Fruit fly (Drosophila melanogaster) whole organism, embryonic: ENCODE data around the gene CG1738.

Experiments used
- Adf1 ChIP-seq: fragments of 200-800 bp; sonication (Bioruptor generic); IDR thresholded peaks from 2 replicates; pipeline ENCODE4 v1.3.6; 2022; ENCODE audit warnings: missing biosample characterization, missing genetic modification characterization
- Atf3 ChIP-seq: fragments of 200-800 bp; sonication (Bioruptor generic); optimal IDR thresholded peaks from 3 replicates; lab custom pipeline; 2016; ENCODE audit warnings: missing biosample characterization, missing genetic modification characterization
- CG10366 ChIP-seq: fragments of 200-800 bp; sonication (Bioruptor generic); IDR thresholded peaks from 2 replicates; pipeline ENCODE4 v1.3.6; 2022; ENCODE audit warnings: missing biosample characterization, missing genetic modification characterization
- CG11247 ChIP-seq: fragments of 200-800 bp; sonication (Bioruptor generic); IDR thresholded peaks from 2 replicates; pipeline ENCODE4 v1.3.6; 2022; ENCODE audit warnings: missing biosample characterization, missing genetic modification characterization
- CG12071 ChIP-seq: fragments of 200-800 bp; sonication (Bioruptor generic); optimal IDR thresholded peaks from 3 replicates; lab custom pipeline; 2018; ENCODE audit warnings: missing biosample characterization, mild to moderate bottlenecking, missing genetic modification characterization
- CG12299 ChIP-seq: fragments of 200-800 bp; sonication (Bioruptor generic); optimal IDR thresholded peaks from 2 replicates; lab custom pipeline; 2018; ENCODE audit warnings: missing biosample characterization, mild to moderate bottlenecking, missing genetic modification characterization
- CG12391 ChIP-seq: fragments of 200-800 bp; sonication (Bioruptor generic); optimal IDR thresholded peaks from 3 replicates; lab custom pipeline; 2018; ENCODE audit warnings: missing biosample characterization, mild to moderate bottlenecking, missing genetic modification characterization, moderate library complexity
- CG17568 ChIP-seq: fragments of 200-800 bp; sonication (Bioruptor generic); optimal IDR thresholded peaks from 2 replicates; lab custom pipeline; 2018; ENCODE audit warnings: missing biosample characterization, mild to moderate bottlenecking, missing genetic modification characterization, moderate library complexity
- CG17802 ChIP-seq: fragments of 200-800 bp; sonication (Bioruptor generic); optimal IDR thresholded peaks from 2 replicates; lab custom pipeline; 2018; ENCODE audit warnings: missing biosample characterization, mild to moderate bottlenecking, missing genetic modification characterization, moderate library complexity
- CG2202 ChIP-seq: fragments of 200-800 bp; sonication (Bioruptor generic); optimal IDR thresholded peaks from 2 replicates; lab custom pipeline; 2018; ENCODE audit warnings: missing biosample characterization, mild to moderate bottlenecking, missing genetic modification characterization
- CG30020 ChIP-seq: fragments of 200-800 bp; optimal IDR thresholded peaks from 2 replicates; lab custom pipeline; 2019; ENCODE audit warnings: missing biosample characterization, mild to moderate bottlenecking, missing genetic modification characterization, moderate library complexity
- CG30431 ChIP-seq: fragments of 200-800 bp; sonication (Bioruptor generic); optimal IDR thresholded peaks from 2 replicates; lab custom pipeline; 2017; ENCODE audit warnings: missing biosample characterization, missing genetic modification characterization
- CG31224 ChIP-seq: fragments of 200-800 bp; sonication (Bioruptor generic); IDR thresholded peaks from 2 replicates; pipeline ENCODE4 v1.3.6; 2022; ENCODE audit warnings: missing biosample characterization, missing genetic modification characterization
- CG3995 ChIP-seq: fragments of 200-800 bp; sonication (Bioruptor generic); optimal IDR thresholded peaks from 3 replicates; lab custom pipeline; 2016; ENCODE audit warnings: missing biosample characterization, missing genetic modification characterization
- CG5180 ChIP-seq: fragments of 200-800 bp; sonication (Bioruptor generic); optimal IDR thresholded peaks from 3 replicates; lab custom pipeline; 2017; ENCODE audit warnings: missing biosample characterization, missing genetic modification characterization, mild to moderate bottlenecking, moderate library complexity, missing genetic modification reagents
- CG7357 ChIP-seq: fragments of 200-800 bp; sonication (Bioruptor generic); IDR thresholded peaks from 3 replicates; pipeline ENCODE4 v1.3.6; 2022; ENCODE audit warnings: missing biosample characterization, missing genetic modification characterization
- CG7372 ChIP-seq: fragments of 200-800 bp; sonication (Bioruptor generic); IDR thresholded peaks from 2 replicates; pipeline ENCODE4 v1.3.6; 2022; ENCODE audit warnings: missing biosample characterization, missing genetic modification characterization
- CG7786 ChIP-seq: fragments of 200-800 bp; sonication (Bioruptor generic); optimal IDR thresholded peaks from 2 replicates; lab custom pipeline; 2016; ENCODE audit warnings: missing biosample characterization, missing genetic modification characterization
- CG9437 ChIP-seq: fragments of 200-800 bp; sonication (Bioruptor generic); optimal IDR thresholded peaks from 2 replicates; lab custom pipeline; 2018; ENCODE audit warnings: missing biosample characterization, mild to moderate bottlenecking, missing genetic modification characterization
- CG9817 ChIP-seq: fragments of 200-800 bp; sonication (Bioruptor generic); optimal IDR thresholded peaks from 2 replicates; lab custom pipeline; 2018; ENCODE audit warnings: missing biosample characterization, mild to moderate bottlenecking, missing genetic modification characterization, moderate library complexity
- Ets65A ChIP-seq: fragments of 200-800 bp; sonication (Bioruptor generic); peaks from one replicate; lab custom pipeline; 2016; ENCODE audit warnings: missing biosample characterization, missing genetic modification characterization
- H15 ChIP-seq: fragments of 200-800 bp; sonication (Bioruptor generic); IDR thresholded peaks from 3 replicates; pipeline ENCODE4 v1.3.6; 2022; ENCODE audit warnings: missing biosample characterization, missing genetic modification characterization
- HLH54F ChIP-seq: fragments of 200-800 bp; sonication (Bioruptor generic); optimal IDR thresholded peaks from 3 replicates; lab custom pipeline; 2016; ENCODE audit warnings: missing biosample characterization, missing genetic modification characterization
- Lim3 ChIP-seq: fragments of 200-800 bp; sonication (Bioruptor generic); IDR thresholded peaks from 2 replicates; pipeline ENCODE4 v1.3.6; 2022; ENCODE audit warnings: missing biosample characterization, missing genetic modification characterization
- Mad ChIP-seq: fragments of 200-800 bp; sonication (Bioruptor generic); optimal IDR thresholded peaks from 2 replicates; lab custom pipeline; 2016; ENCODE audit warnings: missing biosample characterization, missing genetic modification characterization
- NC2α ChIP-seq: fragments of 200-800 bp; sonication (Bioruptor generic); optimal IDR thresholded peaks from 2 replicates; lab custom pipeline; 2016; ENCODE audit warnings: missing biosample characterization, missing genetic modification characterization
- Oaz ChIP-seq: fragments of 200-800 bp; sonication (Bioruptor generic); IDR thresholded peaks from 2 replicates; pipeline ENCODE4 v1.3.6; 2022; ENCODE audit warnings: missing biosample characterization, missing genetic modification characterization
- Oli ChIP-seq: fragments of 200-800 bp; sonication (Bioruptor generic); optimal IDR thresholded peaks from 2 replicates; lab custom pipeline; 2018; ENCODE audit warnings: missing biosample characterization, mild to moderate bottlenecking, missing genetic modification characterization, moderate library complexity
- Xbp1 ChIP-seq: fragments of 200-800 bp; sonication (Bioruptor generic); optimal IDR thresholded peaks from 3 replicates; lab custom pipeline; 2016; ENCODE audit warnings: missing biosample characterization, mild to moderate bottlenecking, missing genetic modification characterization
- YL-1 ChIP-seq: fragments of 200-800 bp; sonication (Bioruptor generic); optimal IDR thresholded peaks from 3 replicates; lab custom pipeline; 2017; ENCODE audit warnings: missing biosample characterization, mild to moderate bottlenecking, missing genetic modification characterization
- ato ChIP-seq: fragments of 200-800 bp; sonication (Bioruptor generic); IDR thresholded peaks from 2 replicates; pipeline ENCODE4 v1.3.6; 2022; ENCODE audit warnings: missing biosample characterization, missing genetic modification characterization; ENCODE audit not compliant: partially characterized antibody
- chm ChIP-seq: fragments of 200-800 bp; sonication (Bioruptor generic); IDR thresholded peaks from 2 replicates; pipeline ENCODE4 v1.3.6; 2022; ENCODE audit warnings: missing biosample characterization, missing genetic modification characterization
- dysf ChIP-seq: fragments of 200-800 bp; sonication (Bioruptor generic); IDR thresholded peaks from 3 replicates; pipeline ENCODE4 v1.3.6; 2022; ENCODE audit warnings: missing biosample characterization, missing genetic modification characterization
- ems ChIP-seq: fragments of 200-800 bp; sonication (Bioruptor generic); optimal IDR thresholded peaks from 3 replicates; lab custom pipeline; 2016; ENCODE audit warnings: missing biosample characterization, missing genetic modification characterization
- eve ChIP-seq, 2 experiments: fragments of >200 bp; optimal IDR thresholded peaks; 2 replicates each; lab custom pipeline; 2017; ENCODE audit warnings: missing biosample characterization in 2 of 2, missing genetic modification characterization in 2 of 2
- fd102C ChIP-seq: fragments of 200-800 bp; sonication (Bioruptor generic); optimal IDR thresholded peaks from 2 replicates; lab custom pipeline; 2018; ENCODE audit warnings: missing biosample characterization, mild to moderate bottlenecking, missing genetic modification characterization, moderate library complexity
- fd64A ChIP-seq: fragments of 200-800 bp; sonication (Bioruptor generic); optimal IDR thresholded peaks from 3 replicates; lab custom pipeline; 2018; ENCODE audit warnings: missing biosample characterization, mild to moderate bottlenecking, missing genetic modification characterization
- grau ChIP-seq: fragments of 200-800 bp; optimal IDR thresholded peaks from 3 replicates; lab custom pipeline; 2019; ENCODE audit warnings: missing biosample characterization, mild to moderate bottlenecking, missing genetic modification characterization, moderate library complexity
- kah ChIP-seq: fragments of 200-800 bp; sonication (Bioruptor generic); optimal IDR thresholded peaks from 2 replicates; lab custom pipeline; 2018; ENCODE audit warnings: missing biosample characterization, mild to moderate bottlenecking, missing genetic modification characterization
- mirr ChIP-seq: fragments of 200-800 bp; sonication (Bioruptor generic); optimal IDR thresholded peaks from 3 replicates; lab custom pipeline; 2018; ENCODE audit warnings: missing biosample characterization, mild to moderate bottlenecking, missing genetic modification characterization
- nau ChIP-seq: fragments of 200-800 bp; sonication (Bioruptor generic); optimal IDR thresholded peaks from 3 replicates; lab custom pipeline; 2017; ENCODE audit warnings: missing biosample characterization, mild to moderate bottlenecking, missing genetic modification characterization, missing genetic modification reagents
- nom ChIP-seq: fragments of 200-800 bp; sonication (Bioruptor generic); optimal IDR thresholded peaks from 2 replicates; lab custom pipeline; 2017; ENCODE audit warnings: missing biosample characterization, missing genetic modification characterization, mild to moderate bottlenecking, moderate library complexity, missing genetic modification reagents
- oc ChIP-seq: fragments of 200-800 bp; sonication (Bioruptor generic); optimal IDR thresholded peaks from 2 replicates; lab custom pipeline; 2018; ENCODE audit warnings: missing biosample characterization, mild to moderate bottlenecking, missing genetic modification characterization, moderate library complexity
- pum ChIP-seq: fragments of 200-800 bp; sonication (Bioruptor generic); optimal IDR thresholded peaks from 2 replicates; lab custom pipeline; 2016; ENCODE audit warnings: missing biosample characterization, missing genetic modification characterization
- ro ChIP-seq: fragments of 200-800 bp; sonication (Bioruptor generic); IDR thresholded peaks from 2 replicates; pipeline ENCODE4 v1.3.6; 2022; ENCODE audit warnings: missing biosample characterization, missing genetic modification characterization
- sqz ChIP-seq: fragments of 200-800 bp; sonication (Bioruptor generic); optimal IDR thresholded peaks from 3 replicates; lab custom pipeline; 2018; ENCODE audit warnings: missing biosample characterization, mild to moderate bottlenecking, missing genetic modification characterization
- ttk ChIP-seq: fragments of 200-800 bp; sonication (Bioruptor generic); IDR thresholded peaks from 2 replicates; pipeline ENCODE4 v2.1.2; 2022; ENCODE audit warnings: missing biosample characterization, missing genetic modification characterization
- tup ChIP-seq: fragments of 200-800 bp; sonication (Bioruptor generic); optimal IDR thresholded peaks from 2 replicates; lab custom pipeline; 2016; ENCODE audit warnings: missing biosample characterization, mild to moderate bottlenecking, missing genetic modification characterization, moderate library complexity
- vnd ChIP-seq: fragments of 200-800 bp; sonication (Bioruptor generic); IDR thresholded peaks from 3 replicates; pipeline ENCODE4 v1.3.6; 2022; ENCODE audit warnings: missing biosample characterization, missing genetic modification characterization; ENCODE audit not compliant: partially characterized antibody
- zen ChIP-seq: fragments of 200-800 bp; sonication (Bioruptor generic); optimal IDR thresholded peaks from 3 replicates; lab custom pipeline; 2018; ENCODE audit warnings: missing biosample characterization, mild to moderate bottlenecking, missing genetic modification characterization, moderate library complexity

The CG1738 gene

DNA sequence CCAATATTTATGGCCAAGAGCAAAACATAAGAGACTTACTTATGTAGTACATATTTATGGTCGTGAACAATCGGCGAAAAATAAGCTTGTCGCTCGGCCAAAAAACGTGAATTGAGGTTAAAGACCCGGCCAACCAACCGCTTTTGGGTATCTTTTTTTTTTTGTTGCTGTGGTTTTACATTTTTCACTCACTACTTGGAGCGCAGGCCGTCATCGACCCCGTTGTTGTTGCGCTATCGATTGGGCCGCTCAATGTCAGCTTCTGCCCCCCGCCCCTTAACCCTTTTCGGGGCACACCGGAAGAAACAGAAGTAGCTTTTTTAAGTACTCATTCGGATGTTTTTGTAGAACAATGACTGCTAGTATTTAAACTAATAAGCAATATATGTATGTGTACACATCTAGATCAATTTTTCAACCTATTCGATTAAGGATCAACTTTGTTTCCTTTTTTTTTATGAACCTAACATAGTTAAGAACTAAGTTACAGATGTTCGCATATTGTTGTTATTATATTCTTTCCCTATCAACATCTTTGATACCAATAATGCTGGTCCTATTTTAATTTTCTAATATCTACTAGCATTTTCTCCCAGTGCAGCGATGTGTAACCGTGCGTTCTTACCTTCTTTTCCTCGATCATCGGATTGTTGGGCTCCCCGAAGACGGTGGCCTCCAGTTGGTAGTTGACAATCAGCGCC lies 10.7 kb upstream of the CG1738 start (continued):
- peak; percentile 60; the same call in 1 of the 2 replicates for TF ChIP-seq CG7372 (GFP tag; lab: Robert Waterston, UW)
- TF ChIP-seq CG12299 (tag; lab: Kevin White, UChicago) = peak; percentile 39
- TF ChIP-seq Oaz (GFP tag; lab: Robert Waterston, UW) = peak; percentile 57; the same call in 1 of the 2 replicates
- 0 out of 2 replicates have a peak, but pooled peaks have one; percentile 38 for TF ChIP-seq ttk (GFP tag; lab: Robert Waterston, UW)
- TF ChIP-seq zen (tag; lab: Kevin White, UChicago) = peak; percentile 4
- no peak for TF ChIP-seq CG5180 (GFP tag; lab: Kevin White, UChicago)
- TF ChIP-seq pum (GFP tag; lab: Kevin White, UChicago) = peak; percentile 75
- TF ChIP-seq CG10366 (GFP tag; lab: Robert Waterston, UW) = no peak; the same call in 1 of the 2 replicates
- no peak for TF ChIP-seq CG17568 (GFP tag; lab: Kevin White, UChicago)
- TF ChIP-seq NC2α (GFP tag; lab: Kevin White, UChicago) = no peak
- TF ChIP-seq CG7357 (GFP tag; lab: Robert Waterston, UW) = peak; percentile 58
- TF ChIP-seq grau = peak; percentile 77
- TF ChIP-seq Oli (tag; lab: Kevin White, UChicago) = peak; percentile 85
- TF ChIP-seq CG7786 (GFP tag; lab: Kevin White, UChicago) = peak; percentile 73
- peak; percentile 57 for TF ChIP-seq CG9817
- no peak for TF ChIP-seq ro (GFP tag; lab: Robert Waterston, UW)
- TF ChIP-seq nau = no peak
- TF ChIP-seq sqz (GFP tag; lab: Kevin White, UChicago) = no peak
- peak; percentile 80 for TF ChIP-seq CG12391
- no peak for TF ChIP-seq nom
- TF ChIP-seq Xbp1 (GFP tag; lab: Kevin White, UChicago) = peak; percentile 73
- TF ChIP-seq chm (GFP tag; lab: Robert Waterston, UW) = no peak
- peak; percentile 52 for TF ChIP-seq ems (GFP tag; lab: Kevin White, UChicago)
- TF ChIP-seq oc (tag; lab: Kevin White, UChicago) = no peak
- peak; percentile 42 for TF ChIP-seq Atf3 (GFP tag; lab: Kevin White, UChicago)
- peak; percentile 26 for TF ChIP-seq CG17802 (tag; lab: Kevin White, UChicago)
- TF ChIP-seq Adf1 (GFP tag; lab: Robert Waterston, UW) = no peak
- TF ChIP-seq CG12071 = no peak
- peak; percentile 89 for TF ChIP-seq Ets65A (GFP tag; lab: Kevin White, UChicago)
- TF ChIP-seq fd102C = no peak
- TF ChIP-seq CG3995 = no peak
- no peak for TF ChIP-seq H15 (GFP tag; lab: Robert Waterston, UW)
- no peak for TF ChIP-seq YL-1 (GFP tag; lab: Kevin White, UChicago)
- TF ChIP-seq mirr (GFP tag; lab: Kevin White, UChicago) = peak; percentile 29
- no peak for TF ChIP-seq CG30020 (tag; lab: Kevin White, UChicago)
- TF ChIP-seq tup (GFP tag; lab: Kevin White, UChicago) = no peak
- TF ChIP-seq dysf (GFP tag; lab: Robert Waterston, UW) = peak; percentile 80
- peak; percentile 22 for TF ChIP-seq HLH54F (GFP tag; lab: Kevin White, UChicago)
- TF ChIP-seq ato (GFP tag; lab: Robert Waterston, UW) = no peak
- peak; percentile 75 for TF ChIP-seq CG9437 (GFP tag; lab: Kevin White, UChicago)
- no peak for TF ChIP-seq vnd (GFP tag; lab: Robert Waterston, UW)
- TF ChIP-seq CG2202 (tag; lab: Kevin White, UChicago) = peak; percentile 37
- TF ChIP-seq CG30431 (GFP tag; lab: Kevin White, UChicago) = peak; percentile 38
- no peak for TF ChIP-seq fd64A (GFP tag; lab: Kevin White, UChicago)
- TF ChIP-seq Mad (GFP tag; lab: Kevin White, UChicago) = peak; percentile 52
- TF ChIP-seq CG11247 (GFP tag; lab: Robert Waterston, UW) = peak; percentile 6; the same call in 1 of the 2 replicates
- no peak for TF ChIP-seq CG31224
- no peak for TF ChIP-seq Lim3 (GFP tag; lab: Robert Waterston, UW)
- TF ChIP-seq eve (GFP tag; optimal IDR thresholded peaks at IDR 0.05; lab: Kevin White, UChicago) = no peak
- TF ChIP-seq kah = peak; percentile 13
